Worm (Caenorhabditis elegans) whole organism, midembryonic: ENCODE results near the gene set-4.

Experiments
- T22C8.4 ChIP-seq: fragments of 200-800 bp; sonication (Bioruptor generic); IDR thresholded peaks from 2 replicates; pipeline ENCODE4 v1.3.6; 2022; ENCODE audit warnings: missing genetic modification characterization, missing compliant biosample characterization
- cog-1 ChIP-seq: sonication (generic microtip); optimal IDR thresholded peaks from 2 replicates; lab custom pipeline; 2016; ENCODE audit warnings: missing genetic modification characterization, missing compliant biosample characterization
- flt-1 ChIP-seq: fragments of 200-800 bp; sonication (Bioruptor generic); IDR thresholded peaks from 2 replicates; pipeline ENCODE4 v1.3.6; 2022; ENCODE audit warnings: missing genetic modification characterization, missing compliant biosample characterization
- klf-2 ChIP-seq: fragments of 200-800 bp; sonication (Bioruptor generic); conservative IDR thresholded peaks from 2 replicates; pipeline ENCODE4 v1.3.6; 2022; ENCODE audit warnings: missing genetic modification reagents, missing genetic modification characterization, missing compliant biosample characterization
- med-1 ChIP-seq: sonication (generic microtip); optimal IDR thresholded peaks from 2 replicates; lab custom pipeline; 2017; ENCODE audit warnings: missing genetic modification characterization, mild to moderate bottlenecking, missing compliant biosample characterization, antibody characterized with exemption, missing genetic modification reagents; ENCODE audit not compliant: insufficient read depth
- ref-1 ChIP-seq: fragments of 200-800 bp; sonication (Bioruptor generic); conservative IDR thresholded peaks from 2 replicates; pipeline ENCODE4 v1.3.6; 2022; ENCODE audit warnings: missing genetic modification reagents, missing genetic modification characterization, missing compliant biosample characterization
- tab-1 ChIP-seq: fragments of 200-800 bp; sonication (Bioruptor generic); IDR thresholded peaks from 2 replicates; pipeline ENCODE4 v1.3.6; 2022; ENCODE audit warnings: missing genetic modification characterization, missing compliant biosample characterization
- ztf-23 ChIP-seq: fragments of 200-800 bp; sonication (Bioruptor generic); IDR thresholded peaks from 2 replicates; pipeline ENCODE4 v1.3.6; 2022; ENCODE audit warnings: missing genetic modification reagents, missing genetic modification characterization, missing compliant biosample characterization
- ztf-29 ChIP-seq: fragments of 200-800 bp; sonication (Bioruptor generic); IDR thresholded peaks from 2 replicates; pipeline ENCODE4 v1.3.6; 2022; ENCODE audit warnings: missing genetic modification reagents, missing genetic modification characterization, missing compliant biosample characterization

set-4 gene

DNA sequence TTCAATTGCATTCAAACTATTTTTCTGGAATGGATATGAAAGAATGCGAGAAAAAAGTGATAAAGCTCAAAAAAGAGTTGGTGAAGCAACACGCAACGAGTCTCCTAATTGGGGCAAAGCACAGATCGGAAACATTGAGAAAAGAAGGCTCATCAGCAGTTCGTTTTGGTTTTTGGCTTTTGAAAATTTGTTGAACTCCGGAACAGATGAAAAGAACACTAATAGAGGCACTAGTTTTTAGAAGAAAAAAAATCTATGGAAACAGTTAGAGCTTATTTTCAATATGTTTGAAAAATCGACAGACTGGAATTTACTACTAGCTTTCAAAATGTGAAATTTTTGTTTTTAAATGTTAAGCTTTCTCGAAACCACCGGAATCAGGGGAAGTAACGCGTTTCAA, 19.3 kb downstream of the set-4 start:
- TF ChIP-seq T22C8.4 (GFP tag; lab: Robert Waterston, UW) = no peak
- no peak for TF ChIP-seq med-1 (GFP tag; lab: Kevin White, UChicago)
- no peak for TF ChIP-seq flt-1
- no peak for TF ChIP-seq klf-2 (GFP tag; lab: Robert Waterston, UW)
- no peak for TF ChIP-seq ref-1
- no peak for TF ChIP-seq tab-1 (GFP tag; lab: Robert Waterston, UW)
- no peak for TF ChIP-seq ztf-29 (GFP tag; lab: Robert Waterston, UW)
- TF ChIP-seq cog-1 (tag; lab: Kevin White, UChicago) = no peak
- no peak for TF ChIP-seq ztf-23 (GFP tag; lab: Robert Waterston, UW)

DNA sequence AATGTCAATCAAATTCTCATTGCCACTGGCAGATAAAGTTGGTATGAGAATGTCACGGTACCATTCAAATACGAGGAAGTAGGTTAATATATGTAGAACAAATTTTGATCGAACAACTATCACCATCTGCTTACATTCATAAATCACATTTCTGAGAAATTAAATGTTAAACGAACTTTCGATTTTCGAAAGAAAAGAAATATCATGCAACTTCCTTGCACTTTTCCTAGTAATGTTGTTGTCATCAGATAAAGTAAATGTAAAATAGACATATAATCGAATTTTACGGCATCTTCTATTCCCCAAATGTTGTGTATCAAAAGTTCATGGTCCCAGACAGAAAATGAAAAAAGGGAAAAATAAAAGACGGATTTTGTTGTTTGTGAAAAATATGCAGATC, 19.7 kb downstream of the set-4 start:
- no peak for TF ChIP-seq med-1 (GFP tag; lab: Kevin White, UChicago)
- TF ChIP-seq ref-1 = no peak
- no peak for TF ChIP-seq cog-1 (tag; lab: Kevin White, UChicago)

DNA sequence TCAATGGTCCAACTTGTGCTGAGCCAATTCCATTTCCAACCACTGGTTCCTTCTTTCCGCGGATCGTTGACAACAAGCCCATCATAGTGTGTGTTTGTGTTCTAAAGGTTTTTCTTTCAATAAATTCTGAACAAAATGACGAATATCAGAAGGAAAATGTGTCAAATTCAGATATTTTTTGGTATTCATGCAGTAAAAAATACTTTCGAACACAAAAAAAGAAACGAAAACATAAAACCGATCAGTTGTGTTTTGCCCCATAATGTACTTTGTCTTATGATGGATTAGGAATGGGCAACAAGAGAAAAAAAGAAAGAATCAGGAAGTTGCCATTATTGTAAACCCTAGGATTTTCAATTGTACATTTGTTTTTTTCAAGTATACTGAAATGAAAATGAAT, 21.9 kb downstream of the set-4 start, which contains the start of gene glb-10:
TSS of gene glb-10 (minus strand) at position 101 of the 400 bp plus-strand sequence.
- TF ChIP-seq flt-1 (no peak), tab-1 (GFP tag; lab: Robert Waterston, UW) (no peak), ztf-29 (GFP tag; lab: Robert Waterston, UW) (no peak), klf-2 (GFP tag; lab: Robert Waterston, UW) (no peak), cog-1 (tag; lab: Kevin White, UChicago) (no peak), ztf-23 (GFP tag; lab: Robert Waterston, UW) (no peak)

DNA sequence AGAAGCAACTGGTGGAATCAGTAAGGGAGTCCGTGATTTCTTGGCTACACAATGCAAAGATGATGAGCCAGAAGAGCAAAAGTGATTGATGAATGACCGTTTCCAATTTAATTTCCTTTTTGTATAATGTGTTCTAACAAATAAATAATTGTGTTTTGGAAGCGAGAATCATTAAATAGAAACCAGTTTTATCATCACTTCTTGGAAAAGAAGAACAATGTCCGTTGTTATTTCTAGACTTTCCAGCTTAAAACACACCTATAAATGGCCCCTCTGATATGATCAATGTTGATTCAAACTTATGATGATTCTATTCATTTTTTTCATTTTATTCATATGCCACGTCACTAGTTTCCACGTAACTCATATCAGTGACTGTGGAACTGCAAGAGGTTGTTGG, 25.0 kb downstream of the set-4 start, which contains the start of gene C29F5.8:
TSS of gene C29F5.8 (plus strand) at position 301 of the 400 bp plus-strand sequence.
- TF ChIP-seq ztf-29 (GFP tag; lab: Robert Waterston, UW) = no peak
- TF ChIP-seq ztf-23 (GFP tag; lab: Robert Waterston, UW) = no peak
- no peak for TF ChIP-seq flt-1
- TF ChIP-seq ref-1 = no peak
- TF ChIP-seq T22C8.4 (GFP tag; lab: Robert Waterston, UW) = no peak
- no peak for TF ChIP-seq tab-1 (GFP tag; lab: Robert Waterston, UW)
- no peak for TF ChIP-seq med-1 (GFP tag; lab: Kevin White, UChicago)
- TF ChIP-seq klf-2 (GFP tag; lab: Robert Waterston, UW) = no peak
- TF ChIP-seq cog-1 (tag; lab: Kevin White, UChicago) = no peak

DNA sequence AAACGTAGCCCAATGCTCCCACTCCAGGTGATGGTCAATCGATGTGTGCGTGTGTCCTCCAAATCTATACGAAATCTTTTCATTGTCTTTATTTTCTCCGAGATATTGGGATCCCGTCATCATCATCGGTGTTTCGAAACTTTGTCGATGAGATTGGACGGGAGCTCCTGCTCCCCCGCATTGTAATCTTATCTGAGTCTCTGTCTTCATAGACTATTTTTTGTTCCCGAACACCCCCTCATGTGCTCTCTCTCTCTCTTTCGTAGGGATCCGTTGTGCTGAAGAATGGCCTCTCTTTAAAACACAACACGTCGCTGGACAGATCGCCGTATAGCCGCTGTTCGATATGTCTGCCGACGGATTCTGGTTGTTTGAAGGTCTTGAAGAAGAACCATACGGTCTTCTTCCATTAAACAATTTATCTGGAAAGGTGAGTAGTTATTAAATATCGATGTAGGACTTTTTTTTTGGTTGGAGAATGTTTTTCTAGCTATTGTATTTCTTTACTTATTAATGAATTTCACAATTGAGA, 27.9 kb downstream of the set-4 start, which contains the start of gene C29F5.1:
TSS of gene C29F5.1 (plus strand) at position 317 of the 532 bp plus-strand sequence.
- TF ChIP-seq ref-1 (no peak), ztf-23 (GFP tag; lab: Robert Waterston, UW) (no peak), med-1 (GFP tag; lab: Kevin White, UChicago) (no peak), tab-1 (GFP tag; lab: Robert Waterston, UW) (no peak), cog-1 (tag; lab: Kevin White, UChicago) (no peak), klf-2 (GFP tag; lab: Robert Waterston, UW) (no peak), flt-1 (no peak), T22C8.4 (GFP tag; lab: Robert Waterston, UW) (no peak), ztf-29 (GFP tag; lab: Robert Waterston, UW) (no peak)

DNA sequence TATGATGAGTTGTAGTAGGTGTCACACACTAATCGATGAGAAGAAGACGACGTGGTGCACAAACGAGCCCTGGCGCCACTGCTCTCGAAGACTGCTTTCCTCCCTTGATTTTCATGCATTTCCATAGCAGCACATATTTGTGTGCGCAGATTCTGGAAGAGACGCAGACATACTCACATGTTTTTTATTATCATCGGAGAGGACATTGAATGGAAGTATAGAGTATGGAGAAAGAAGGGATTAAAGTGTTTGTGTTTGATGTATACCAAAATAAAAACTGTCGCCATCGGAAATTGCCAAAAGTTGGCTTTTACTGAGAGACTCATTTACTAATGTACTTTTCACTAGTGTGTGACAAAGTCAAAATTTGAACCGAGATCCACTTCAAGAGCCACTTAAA, 36.9 kb downstream of the set-4 start, which contains the start of gene mps-1:
TSS of gene mps-1 (minus strand) at position 101 of the 400 bp plus-strand sequence.
- TF ChIP-seq med-1 (GFP tag; lab: Kevin White, UChicago) = no peak
- no peak for TF ChIP-seq tab-1 (GFP tag; lab: Robert Waterston, UW)
- no peak for TF ChIP-seq klf-2 (GFP tag; lab: Robert Waterston, UW)
- TF ChIP-seq ztf-29 (GFP tag; lab: Robert Waterston, UW) = no peak
- no peak for TF ChIP-seq ztf-23 (GFP tag; lab: Robert Waterston, UW)
- no peak for TF ChIP-seq T22C8.4 (GFP tag; lab: Robert Waterston, UW)
- TF ChIP-seq ref-1 = no peak

DNA sequence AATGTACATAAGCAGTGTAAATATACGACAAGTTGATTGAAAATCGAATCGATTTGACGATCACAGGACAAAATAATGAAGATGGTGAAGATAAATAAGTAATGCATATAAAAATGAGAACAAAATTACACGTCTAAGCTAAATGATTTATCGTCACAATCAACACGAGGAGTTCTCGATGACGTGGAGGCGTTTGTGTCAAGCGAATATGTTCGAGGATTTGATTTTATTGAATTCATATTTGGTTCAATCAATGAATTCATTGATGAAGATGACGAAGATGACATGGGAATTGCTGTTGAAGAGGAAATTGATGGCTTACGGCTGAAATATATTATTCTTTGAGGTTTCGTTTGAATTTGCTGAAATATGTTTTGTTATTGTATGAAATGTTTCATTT, 38.6 kb downstream of the set-4 start, which contains the start of gene nyn-3:
TSS of gene nyn-3 (minus strand) at position 101 of the 400 bp plus-strand sequence.
- TF ChIP-seq ref-1 (no peak), klf-2 (GFP tag; lab: Robert Waterston, UW) (no peak), tab-1 (GFP tag; lab: Robert Waterston, UW) (no peak), cog-1 (tag; lab: Kevin White, UChicago) (no peak)

DNA sequence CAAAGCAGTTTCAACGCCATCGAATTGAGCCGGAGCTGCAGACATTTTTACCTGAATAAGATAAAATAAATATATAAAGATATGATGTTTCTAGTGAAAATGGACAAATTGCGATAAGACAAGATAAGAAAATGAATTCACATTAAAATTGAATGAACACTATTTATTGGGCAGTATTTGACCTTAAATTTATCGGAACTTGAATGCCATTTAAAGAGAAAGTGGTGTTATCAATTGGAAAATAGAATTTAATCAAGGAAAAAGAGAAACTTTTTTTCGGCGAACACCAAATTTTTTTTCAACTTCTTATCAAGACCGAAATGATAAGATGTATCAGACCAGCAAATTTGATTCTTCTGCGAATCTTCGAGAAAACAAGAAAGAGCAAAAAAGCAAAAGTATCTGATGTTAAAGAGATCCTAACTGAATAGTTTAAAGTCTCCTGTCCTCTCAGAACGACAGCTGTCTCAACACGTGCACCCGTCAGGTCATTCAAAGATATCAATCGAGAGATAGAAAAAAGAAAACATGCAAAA, 41.0 kb downstream of the set-4 start, which contains the start of gene upb-1:
TSS of gene upb-1 (minus strand) at position 51 of the 536 bp plus-strand sequence.
- no peak for TF ChIP-seq tab-1 (GFP tag; lab: Robert Waterston, UW)
- TF ChIP-seq flt-1 = no peak
- no peak for TF ChIP-seq cog-1 (tag; lab: Kevin White, UChicago)
- no peak for TF ChIP-seq klf-2 (GFP tag; lab: Robert Waterston, UW)
- no peak for TF ChIP-seq ztf-29 (GFP tag; lab: Robert Waterston, UW)
- no peak for TF ChIP-seq T22C8.4 (GFP tag; lab: Robert Waterston, UW)
- TF ChIP-seq med-1 (GFP tag; lab: Kevin White, UChicago) = no peak
- TF ChIP-seq ztf-23 (GFP tag; lab: Robert Waterston, UW) = no peak
- TF ChIP-seq ref-1 = no peak

DNA sequence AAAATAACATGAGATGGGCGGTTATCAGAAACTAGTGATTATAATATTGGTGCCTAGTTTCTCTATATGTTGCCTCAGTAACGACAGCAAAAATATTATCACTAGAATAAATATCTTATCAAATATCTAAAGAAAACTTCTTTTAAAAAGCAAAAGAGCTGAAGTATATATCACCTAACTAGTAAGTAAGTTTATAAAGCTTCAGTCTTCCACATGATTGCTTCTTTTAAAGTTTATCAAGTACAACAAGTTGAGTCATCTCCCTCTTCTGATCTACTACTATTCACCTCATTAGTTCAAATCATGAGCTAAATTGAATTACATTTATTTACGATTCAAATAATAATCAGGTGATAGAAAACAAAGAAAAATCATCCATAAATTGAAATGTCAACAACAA, 43.0 kb downstream of the set-4 start:
- TF ChIP-seq tab-1 (GFP tag; lab: Robert Waterston, UW) = no peak
- TF ChIP-seq med-1 (GFP tag; lab: Kevin White, UChicago) = no peak
- no peak for TF ChIP-seq flt-1
- TF ChIP-seq T22C8.4 (GFP tag; lab: Robert Waterston, UW) = no peak
- TF ChIP-seq ztf-29 (GFP tag; lab: Robert Waterston, UW) = no peak
- TF ChIP-seq ztf-23 (GFP tag; lab: Robert Waterston, UW) = no peak
- TF ChIP-seq cog-1 (tag; lab: Kevin White, UChicago) = no peak
- no peak for TF ChIP-seq ref-1
- TF ChIP-seq klf-2 (GFP tag; lab: Robert Waterston, UW) = no peak
